Worm (Caenorhabditis elegans) whole organism, young adult: Measurements from ENCODE around the gene oac-29.

ENCODE experiments used
- F37B4.10 ChIP-seq: fragments of 200-800 bp; sonication (Bioruptor generic); IDR thresholded peaks from 2 replicates; pipeline ENCODE4 v1.3.6; 2022; ENCODE audit warnings: missing genetic modification characterization, missing compliant biosample characterization
- F49E8.2 ChIP-seq: sonication (generic microtip); optimal IDR thresholded peaks from 3 replicates; lab custom pipeline; 2017; ENCODE audit warnings: missing genetic modification characterization, mild to moderate bottlenecking, missing compliant biosample characterization, antibody characterized with exemption, moderate library complexity; ENCODE audit not compliant: insufficient read depth
- egl-18 ChIP-seq: fragments of 200-800 bp; sonication (Bioruptor generic); IDR thresholded peaks from 2 replicates; pipeline ENCODE4 v1.3.6; 2022; ENCODE audit warnings: missing genetic modification reagents, missing genetic modification characterization, missing compliant biosample characterization
- ekl-4 ChIP-seq: fragments of 200-800 bp; sonication (Bioruptor generic); IDR thresholded peaks from 2 replicates; pipeline ENCODE4 v1.3.6; 2022; ENCODE audit warnings: missing genetic modification reagents, missing genetic modification characterization, missing compliant biosample characterization
- gei-17 ChIP-seq: fragments of 200-800 bp; sonication (Bioruptor generic); optimal IDR thresholded peaks from 2 replicates; lab custom pipeline; 2018; ENCODE audit warnings: mild to moderate bottlenecking, missing genetic modification characterization, missing compliant biosample characterization
- pbrm-1 ChIP-seq: fragments of 200-800 bp; sonication (Bioruptor generic); IDR thresholded peaks from 2 replicates; pipeline ENCODE4 v1.3.6; 2022; ENCODE audit warnings: missing genetic modification reagents, missing genetic modification characterization, missing compliant biosample characterization
- sea-2 ChIP-seq: fragments of 200-800 bp; sonication (Bioruptor generic); IDR thresholded peaks from 2 replicates; pipeline ENCODE4 v1.3.6; 2022; ENCODE audit warnings: missing genetic modification characterization, missing compliant biosample characterization
- tbx-9 ChIP-seq: sonication (generic microtip); optimal IDR thresholded peaks from 2 replicates; lab custom pipeline; 2016; ENCODE audit warnings: borderline replicate concordance, missing genetic modification characterization, inconsistent platforms, missing compliant biosample characterization
- ztf-22 ChIP-seq: fragments of 200-800 bp; sonication (Bioruptor generic); optimal IDR thresholded peaks from 2 replicates; lab custom pipeline; 2018; ENCODE audit warnings: mild to moderate bottlenecking, missing genetic modification characterization, moderate library complexity, missing compliant biosample characterization
- ztf-25 ChIP-seq: fragments of 200-800 bp; sonication (Bioruptor generic); IDR thresholded peaks from 2 replicates; pipeline ENCODE4 v1.3.6; 2022; ENCODE audit warnings: missing genetic modification reagents, missing genetic modification characterization, missing compliant biosample characterization
- ztf-3 ChIP-seq: fragments of 200-800 bp; sonication (Bioruptor generic); optimal IDR thresholded peaks from 2 replicates; lab custom pipeline; 2018; ENCODE audit warnings: mild to moderate bottlenecking, missing genetic modification characterization, missing compliant biosample characterization

DNA sequence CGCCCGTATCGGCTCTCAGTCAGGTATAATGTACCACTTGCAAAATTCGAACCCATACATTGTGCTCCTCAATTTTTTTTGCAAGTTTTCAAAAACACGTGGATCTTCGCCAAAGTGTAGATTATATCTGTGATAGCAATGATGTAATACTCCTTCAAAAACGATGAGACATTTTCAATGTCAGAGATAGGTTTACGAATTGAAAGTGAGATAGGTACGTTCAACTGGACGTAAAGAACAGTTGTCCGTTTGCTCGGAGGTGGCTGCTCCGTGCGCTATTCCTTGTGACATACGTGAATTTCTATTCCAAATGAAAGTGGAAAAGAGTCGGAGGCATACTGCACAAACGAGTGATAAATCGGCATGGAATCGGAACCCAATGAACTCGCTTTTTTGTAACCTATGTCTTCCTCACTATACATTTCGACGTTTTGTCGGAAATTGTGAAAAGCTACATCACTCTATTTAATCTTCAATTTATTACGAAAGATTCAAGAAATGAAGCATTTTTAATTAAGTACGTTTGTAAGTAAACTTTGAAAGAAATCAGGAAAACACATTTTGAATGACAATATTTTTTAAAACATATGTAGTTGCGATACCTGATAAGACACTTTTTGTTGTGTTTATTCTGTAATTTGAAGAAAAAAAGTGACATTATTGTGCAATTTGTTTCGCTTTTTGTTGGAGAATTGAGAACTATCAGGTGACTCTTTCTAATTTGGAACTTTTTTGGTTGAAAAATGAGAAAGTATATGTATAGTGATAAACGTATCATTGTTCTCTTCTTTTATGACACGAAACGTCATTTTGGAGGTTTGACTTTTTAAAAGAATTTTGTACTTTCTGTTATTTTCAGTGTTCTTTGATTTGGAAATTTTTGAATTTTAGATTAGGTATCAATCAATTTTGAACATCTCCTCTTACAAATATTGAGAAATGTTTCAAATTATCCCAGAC lies 19.3 kb upstream of the oac-29 start:
- TF ChIP-seq ztf-25 (GFP tag; lab: Robert Waterston, UW): no peak
- no peak for TF ChIP-seq egl-18 (GFP tag; lab: Robert Waterston, UW)
- no peak for TF ChIP-seq ztf-22
- no peak for TF ChIP-seq sea-2 (GFP tag; lab: Robert Waterston, UW)
- TF ChIP-seq ztf-3 (GFP tag; lab: Kevin White, UChicago): no peak
- no peak for TF ChIP-seq F37B4.10
- no peak for TF ChIP-seq F49E8.2
- no peak for TF ChIP-seq gei-17 (GFP tag; lab: Kevin White, UChicago)
- TF ChIP-seq tbx-9 (tag; lab: Kevin White, UChicago): no peak
- no peak for TF ChIP-seq ekl-4 (GFP tag; lab: Robert Waterston, UW)
- TF ChIP-seq pbrm-1 (GFP tag; lab: Robert Waterston, UW): no peak
